Worm (Caenorhabditis elegans): ENCODE data around the gene F44E2.7.

The F44E2.7 gene

ce11 chrIII:8827128-8827527 is 21.1 kb downstream of the F44E2.7 start, which contains the start of gene F54F2.9:
TSS of gene F54F2.9 (minus strand) at chrIII:8827228.
- TF ChIP-seq alr-1 (tag; optimal IDR thresholded peaks at IDR 0.05) = no peak
- TF ChIP-seq nhr-237 (tag; optimal IDR thresholded peaks at IDR 0.05) = no peak
- TF ChIP-seq ztf-4 (tag; optimal IDR thresholded peaks at IDR 0.05) = no peak
- TF ChIP-seq zag-1 (tag; optimal IDR thresholded peaks at IDR 0.05) = no peak
- no peak for TF ChIP-seq nhr-12 (tag; optimal IDR thresholded peaks at IDR 0.05)
- TF ChIP-seq gmeb-1 (tag; optimal IDR thresholded peaks at IDR 0.05) = no peak
- no peak for TF ChIP-seq aly-2 (tag; optimal IDR thresholded peaks at IDR 0.05)
- TF ChIP-seq R02D3.7 (tag; optimal IDR thresholded peaks at IDR 0.05) = no peak
- TF ChIP-seq sma-9 (GFP tag; optimal IDR thresholded peaks at IDR 0.05) = no peak
- TF ChIP-seq sma-9 (tag; optimal IDR thresholded peaks at IDR 0.05) = no peak

- no peak for TF ChIP-seq nhr-21 (tag; optimal IDR thresholded peaks at IDR 0.05)
- no peak for TF ChIP-seq Y55F3AM.14 (GFP tag; optimal IDR thresholded peaks at IDR 0.05)
- TF ChIP-seq R02D3.7 (tag; optimal IDR thresholded peaks at IDR 0.05) = no peak
- no peak for TF ChIP-seq alr-1 (tag; optimal IDR thresholded peaks at IDR 0.05)
- TF ChIP-seq nhr-25 (tag; optimal IDR thresholded peaks at IDR 0.05) = no peak
- no peak for TF ChIP-seq unc-39 (tag; optimal IDR thresholded peaks at IDR 0.05)
- TF ChIP-seq elt-1 (tag; optimal IDR thresholded peaks at IDR 0.05) = no peak
- TF ChIP-seq egl-27 (tag; optimal IDR thresholded peaks at IDR 0.05) = no peak
- TF ChIP-seq mbf-1 (tag; optimal IDR thresholded peaks at IDR 0.05) = no peak
- no peak for TF ChIP-seq lin-39 (tag; optimal IDR thresholded peaks at IDR 0.05)
- no peak for TF ChIP-seq dmd-4 (tag; optimal IDR thresholded peaks at IDR 0.05)
- TF ChIP-seq aly-2 (tag; optimal IDR thresholded peaks at IDR 0.05) = no peak
- no peak for TF ChIP-seq ZK546.5 (tag; optimal IDR thresholded peaks at IDR 0.05)
- TF ChIP-seq nhr-6 (tag; optimal IDR thresholded peaks at IDR 0.05) = no peak
- no peak for TF ChIP-seq ama-1 (optimal IDR thresholded peaks at IDR 0.05)
- TF ChIP-seq sem-4 (tag; optimal IDR thresholded peaks at IDR 0.05) = no peak
- no peak for TF ChIP-seq lin-13 (GFP tag; optimal IDR thresholded peaks at IDR 0.05)
- TF ChIP-seq fos-1 (tag; optimal IDR thresholded peaks at IDR 0.05) = no peak
Measured at ce11 chrIII:8824556-8824955, 23.7 kb downstream of the F44E2.7 start.

ce11 chrIII:8818599-8818998 is 29.7 kb downstream of the F44E2.7 start, which contains the start of gene pat-2:
TSS of gene pat-2 (plus strand) at chrIII:8818899.
- TF ChIP-seq lsy-2 (tag; optimal IDR thresholded peaks at IDR 0.05) (no peak), nhr-21 (tag; optimal IDR thresholded peaks at IDR 0.05) (no peak), blmp-1 (tag; optimal IDR thresholded peaks at IDR 0.05; ENCODE audit: insufficient read depth) (no peak), unc-39 (tag; optimal IDR thresholded peaks at IDR 0.05) (no peak), nhr-237 (tag; optimal IDR thresholded peaks at IDR 0.05) (no peak), mbf-1 (tag; optimal IDR thresholded peaks at IDR 0.05) (no peak), F13H6.1 (tag; optimal IDR thresholded peaks at IDR 0.05) (no peak), alr-1 (tag; optimal IDR thresholded peaks at IDR 0.05) (no peak), nhr-6 (tag; optimal IDR thresholded peaks at IDR 0.05) (no peak), nhr-23 (tag; optimal IDR thresholded peaks at IDR 0.05) (no peak), elt-1 (tag; optimal IDR thresholded peaks at IDR 0.05) (no peak), sem-4 (tag; optimal IDR thresholded peaks at IDR 0.05) (no peak), skn-1 (tag; optimal IDR thresholded peaks at IDR 0.05) (no peak), nhr-10 (tag; optimal IDR thresholded peaks at IDR 0.05) (no peak), nhr-25 (tag; optimal IDR thresholded peaks at IDR 0.05) (no peak), ceh-16 (tag; optimal IDR thresholded peaks at IDR 0.05) (no peak), sma-3 (GFP tag; optimal IDR thresholded peaks at IDR 0.05) (no peak), dmd-4 (tag; optimal IDR thresholded peaks at IDR 0.05) (no peak), fos-1 (tag; optimal IDR thresholded peaks at IDR 0.05) (no peak)

ce11 chrIII:8815699-8816098 is 32.6 kb downstream of the F44E2.7 start:
- no peak for TF ChIP-seq C34F6.9 (tag; optimal IDR thresholded peaks at IDR 0.05)
- TF ChIP-seq unc-62 (GFP tag; optimal IDR thresholded peaks at IDR 0.05) = no peak
- TF ChIP-seq dmd-4 (tag; optimal IDR thresholded peaks at IDR 0.05) = no peak
- TF ChIP-seq ceh-82 (tag; optimal IDR thresholded peaks at IDR 0.05) = no peak
- TF ChIP-seq F13H6.1 (tag; optimal IDR thresholded peaks at IDR 0.05) = peak; percentile 61
- no peak for TF ChIP-seq unc-39 (tag; optimal IDR thresholded peaks at IDR 0.05)
- TF ChIP-seq sma-3 (GFP tag; optimal IDR thresholded peaks at IDR 0.05) = no peak
- TF ChIP-seq ztf-11 (tag; optimal IDR thresholded peaks at IDR 0.05) = no peak
- TF ChIP-seq R02D3.7 (tag; optimal IDR thresholded peaks at IDR 0.05) = no peak
- TF ChIP-seq mab-5 (tag; optimal IDR thresholded peaks at IDR 0.05) = no peak
- no peak for TF ChIP-seq sma-9 (GFP tag; optimal IDR thresholded peaks at IDR 0.05)
- no peak for TF ChIP-seq sma-9 (tag; optimal IDR thresholded peaks at IDR 0.05)
- peak; percentile 45 for TF ChIP-seq nhr-129 (tag; optimal IDR thresholded peaks at IDR 0.05)
- TF ChIP-seq fos-1 (tag; optimal IDR thresholded peaks at IDR 0.05) = no peak
- no peak for TF ChIP-seq nhr-11 (tag; optimal IDR thresholded peaks at IDR 0.05)
- TF ChIP-seq nhr-25 (tag; optimal IDR thresholded peaks at IDR 0.05) = no peak
- TF ChIP-seq mbf-1 (tag; optimal IDR thresholded peaks at IDR 0.05) = no peak
- TF ChIP-seq nhr-6 (tag; optimal IDR thresholded peaks at IDR 0.05) = no peak

All from whole organism, L2 larva.